Fruit fly (Drosophila melanogaster) whole organism, embryonic: ENCODE results near the gene niki.

Source experiments
- ATbp ChIP-seq: fragments of 200-800 bp; sonication (Bioruptor generic); optimal IDR thresholded peaks from 2 replicates; lab custom pipeline; 2017; ENCODE audit warnings: missing biosample characterization, mild to moderate bottlenecking, missing genetic modification characterization, missing genetic modification reagents
- CG1024 ChIP-seq: fragments of 200-800 bp; sonication (Bioruptor generic); IDR thresholded peaks from 2 replicates; pipeline ENCODE4 v1.3.6; 2022; ENCODE audit warnings: missing biosample characterization, missing genetic modification characterization
- CG10267 ChIP-seq: fragments of 200-800 bp; sonication (Bioruptor generic); optimal IDR thresholded peaks from 2 replicates; lab custom pipeline; 2018; ENCODE audit warnings: missing biosample characterization, mild to moderate bottlenecking, missing genetic modification characterization, moderate library complexity
- CG10274 ChIP-seq: fragments of 200-800 bp; sonication (Bioruptor generic); optimal IDR thresholded peaks from 3 replicates; lab custom pipeline; 2017; ENCODE audit warnings: missing biosample characterization, mild to moderate bottlenecking, missing genetic modification characterization
- CG10543 ChIP-seq: fragments of 200-800 bp; sonication (Bioruptor generic); optimal IDR thresholded peaks from 3 replicates; lab custom pipeline; 2017; ENCODE audit warnings: missing biosample characterization, mild to moderate bottlenecking, missing genetic modification characterization, moderate library complexity
- CG10654 ChIP-seq: fragments of 200-800 bp; sonication (Bioruptor generic); optimal IDR thresholded peaks from 2 replicates; lab custom pipeline; 2016; ENCODE audit warnings: missing biosample characterization, missing genetic modification characterization
- CG13624 ChIP-seq: fragments of 200-800 bp; sonication (Bioruptor generic); optimal IDR thresholded peaks from 2 replicates; lab custom pipeline; 2016; ENCODE audit warnings: missing biosample characterization, missing genetic modification characterization
- CG14710 ChIP-seq: fragments of 200-800 bp; sonication (Bioruptor generic); optimal IDR thresholded peaks from 3 replicates; lab custom pipeline; 2019; ENCODE audit warnings: missing biosample characterization, mild to moderate bottlenecking, missing genetic modification characterization, moderate library complexity
- CG15011 ChIP-seq: fragments of 200-800 bp; sonication (Bioruptor generic); optimal IDR thresholded peaks from 3 replicates; lab custom pipeline; 2018; ENCODE audit warnings: missing biosample characterization, mild to moderate bottlenecking, missing genetic modification characterization
- CG1647 ChIP-seq: fragments of 200-800 bp; sonication (Bioruptor generic); optimal IDR thresholded peaks from 3 replicates; lab custom pipeline; 2016; ENCODE audit warnings: missing biosample characterization, missing genetic modification characterization
- CG16813 ChIP-seq: fragments of 200-800 bp; sonication (Bioruptor generic); IDR thresholded peaks from 3 replicates; pipeline ENCODE4 v1.3.6; 2022; ENCODE audit warnings: missing biosample characterization, missing genetic modification characterization; ENCODE audit not compliant: partially characterized antibody
- CG2120 ChIP-seq: fragments of 200-800 bp; sonication (Bioruptor generic); optimal IDR thresholded peaks from 3 replicates; lab custom pipeline; 2016; ENCODE audit warnings: missing biosample characterization, missing genetic modification characterization
- CG3281 ChIP-seq: fragments of 200-800 bp; sonication (Bioruptor generic); optimal IDR thresholded peaks from 3 replicates; lab custom pipeline; 2017; ENCODE audit warnings: missing biosample characterization, mild to moderate bottlenecking, missing genetic modification characterization
- CG33213 ChIP-seq: fragments of 200-800 bp; sonication (Bioruptor generic); optimal IDR thresholded peaks from 3 replicates; lab custom pipeline; 2016; ENCODE audit warnings: missing biosample characterization, missing genetic modification characterization
- CG4404 ChIP-seq: fragments of 200-800 bp; sonication (Bioruptor generic); IDR thresholded peaks from 2 replicates; pipeline ENCODE4 v1.3.6; 2022; ENCODE audit warnings: missing biosample characterization, missing genetic modification characterization
- CG6254 ChIP-seq: fragments of 200-800 bp; sonication (Bioruptor generic); optimal IDR thresholded peaks from 3 replicates; lab custom pipeline; 2017; ENCODE audit warnings: mild to moderate bottlenecking, missing biosample characterization, missing genetic modification reagents, missing genetic modification characterization
- CG7271 ChIP-seq: fragments of 200-800 bp; sonication (Bioruptor generic); optimal IDR thresholded peaks from 2 replicates; lab custom pipeline; 2018; ENCODE audit warnings: missing biosample characterization, mild to moderate bottlenecking, missing genetic modification characterization, moderate library complexity
- CG7357 ChIP-seq: fragments of 200-800 bp; sonication (Bioruptor generic); IDR thresholded peaks from 3 replicates; pipeline ENCODE4 v1.3.6; 2022; ENCODE audit warnings: missing biosample characterization, missing genetic modification characterization
- Ets97D ChIP-seq: fragments of 200-800 bp; sonication (Bioruptor generic); optimal IDR thresholded peaks from 3 replicates; lab custom pipeline; 2016; ENCODE audit warnings: missing biosample characterization, missing genetic modification characterization
- GATAe ChIP-seq: fragments of 200-800 bp; sonication (Bioruptor generic); conservative IDR thresholded peaks from 2 replicates; pipeline ENCODE4 v1.3.6; 2022; ENCODE audit warnings: missing biosample characterization, missing genetic modification characterization
- H15 ChIP-seq: fragments of 200-800 bp; sonication (Bioruptor generic); IDR thresholded peaks from 3 replicates; pipeline ENCODE4 v1.3.6; 2022; ENCODE audit warnings: missing biosample characterization, missing genetic modification characterization
- Kr ChIP-seq: fragments of 200-800 bp; sonication (Bioruptor generic); optimal IDR thresholded peaks from 2 replicates; lab custom pipeline; 2017; ENCODE audit warnings: missing biosample characterization, mild to moderate bottlenecking, missing genetic modification characterization
- Mad ChIP-seq: fragments of 200-800 bp; sonication (Bioruptor generic); optimal IDR thresholded peaks from 2 replicates; lab custom pipeline; 2016; ENCODE audit warnings: missing biosample characterization, missing genetic modification characterization
- Max ChIP-seq: fragments of 200-800 bp; sonication (Bioruptor generic); optimal IDR thresholded peaks from 2 replicates; lab custom pipeline; 2016; ENCODE audit warnings: missing biosample characterization, mild to moderate bottlenecking, missing genetic modification characterization
- Meics ChIP-seq: fragments of 200-800 bp; sonication (Bioruptor generic); optimal IDR thresholded peaks from 2 replicates; lab custom pipeline; 2017; ENCODE audit warnings: missing biosample characterization, mild to moderate bottlenecking, missing genetic modification characterization
- Pdp1 ChIP-seq, 2 experiments: fragments of 200-800 bp; sonication (Bioruptor generic); optimal IDR thresholded peaks; 3 replicates each; lab custom pipeline; 2016; ENCODE audit warnings: missing biosample characterization in 2 of 2, missing genetic modification characterization in 2 of 2, mild to moderate bottlenecking in 1 of 2, moderate library complexity in 1 of 2
- Xbp1 ChIP-seq: fragments of 200-800 bp; sonication (Bioruptor generic); optimal IDR thresholded peaks from 3 replicates; lab custom pipeline; 2016; ENCODE audit warnings: missing biosample characterization, mild to moderate bottlenecking, missing genetic modification characterization
- ara ChIP-seq: fragments of 200-800 bp; sonication (Bioruptor generic); IDR thresholded peaks from 2 replicates; pipeline ENCODE4 v1.3.6; 2022; ENCODE audit warnings: missing biosample characterization, missing genetic modification characterization
- ash1 ChIP-seq: fragments of 200-800 bp; sonication (Bioruptor generic); optimal IDR thresholded peaks from 2 replicates; lab custom pipeline; 2018; ENCODE audit warnings: missing biosample characterization, mild to moderate bottlenecking, missing genetic modification characterization
- bbx ChIP-seq: fragments of 200-800 bp; sonication (Bioruptor generic); IDR thresholded peaks from 2 replicates; pipeline ENCODE4 v1.3.6; 2022; ENCODE audit warnings: missing biosample characterization, missing genetic modification characterization; ENCODE audit not compliant: partially characterized antibody
- dpn ChIP-seq, 2 experiments: fragments of 200-800 bp; sonication (Bioruptor generic); optimal IDR thresholded peaks; 3 replicates each; lab custom pipeline; 2016; ENCODE audit warnings: missing biosample characterization in 2 of 2, missing genetic modification characterization in 2 of 2
- gcm ChIP-seq: fragments of 200-800 bp; sonication (Bioruptor generic); optimal IDR thresholded peaks from 2 replicates; lab custom pipeline; 2019; ENCODE audit warnings: missing biosample characterization, mild to moderate bottlenecking, missing genetic modification characterization, moderate library complexity
- gsb ChIP-seq: fragments of 200-800 bp; sonication (Bioruptor generic); IDR thresholded peaks from 2 replicates; pipeline ENCODE4 v1.3.6; 2022; ENCODE audit warnings: missing biosample characterization, missing genetic modification characterization
- her ChIP-seq: fragments of 200-800 bp; sonication (Bioruptor generic); optimal IDR thresholded peaks from 2 replicates; lab custom pipeline; 2016; ENCODE audit warnings: missing biosample characterization, missing genetic modification characterization
- hth ChIP-seq: fragments of >200 bp; optimal IDR thresholded peaks from 2 replicates; lab custom pipeline; 2017; ENCODE audit warnings: inconsistent platforms
- knrl ChIP-seq: fragments of 200-800 bp; sonication (Bioruptor generic); IDR thresholded peaks from 3 replicates; pipeline ENCODE4 v1.3.6; 2022; ENCODE audit warnings: missing biosample characterization, missing genetic modification characterization; ENCODE audit not compliant: partially characterized antibody
- nerfin-2 ChIP-seq: fragments of 200-800 bp; sonication (Bioruptor generic); IDR thresholded peaks from 2 replicates; pipeline ENCODE4 v1.3.6; 2022; ENCODE audit warnings: missing biosample characterization, missing genetic modification characterization; ENCODE audit not compliant: partially characterized antibody
- p53 ChIP-seq: fragments of 200-800 bp; sonication (Bioruptor generic); optimal IDR thresholded peaks from 2 replicates; lab custom pipeline; 2016; ENCODE audit warnings: missing biosample characterization, missing genetic modification characterization
- peb ChIP-seq: fragments of 200-800 bp; sonication (Bioruptor generic); IDR thresholded peaks from 2 replicates; pipeline ENCODE4 v1.3.6; 2022; ENCODE audit warnings: missing biosample characterization, missing genetic modification characterization
- pita ChIP-seq: fragments of 200-800 bp; sonication (Bioruptor generic); optimal IDR thresholded peaks from 2 replicates; lab custom pipeline; 2017; ENCODE audit warnings: missing biosample characterization, mild to moderate bottlenecking, missing genetic modification characterization
- pzg ChIP-seq: fragments of 200-800 bp; sonication (Bioruptor generic); optimal IDR thresholded peaks from 3 replicates; lab custom pipeline; 2018; ENCODE audit warnings: missing biosample characterization, mild to moderate bottlenecking, missing genetic modification characterization, moderate library complexity
- tio ChIP-seq: fragments of 200-800 bp; sonication (Bioruptor generic); optimal IDR thresholded peaks from 2 replicates; lab custom pipeline; 2017; ENCODE audit warnings: missing biosample characterization, missing genetic modification characterization, inconsistent platforms
- tll ChIP-seq, 2 experiments: fragments of 200-800 bp in 1 of 2; fragments of >200 bp in 1 of 2; sonication (Bioruptor generic) in 1 of 2; optimal IDR thresholded peaks; 2 replicates each; lab custom pipeline; 2017 to 2019; ENCODE audit warnings: missing biosample characterization in 2 of 2, missing genetic modification characterization in 2 of 2, mild to moderate bottlenecking in 1 of 2, moderate library complexity in 1 of 2
- trem ChIP-seq: fragments of 200-800 bp; optimal IDR thresholded peaks from 3 replicates; lab custom pipeline; 2019; ENCODE audit warnings: missing biosample characterization, mild to moderate bottlenecking, missing genetic modification characterization, moderate library complexity
- zf30C ChIP-seq: fragments of 200-800 bp; sonication (Bioruptor generic); optimal IDR thresholded peaks from 3 replicates; lab custom pipeline; 2018; ENCODE audit warnings: missing biosample characterization, mild to moderate bottlenecking, missing genetic modification characterization

niki gene

DNA sequence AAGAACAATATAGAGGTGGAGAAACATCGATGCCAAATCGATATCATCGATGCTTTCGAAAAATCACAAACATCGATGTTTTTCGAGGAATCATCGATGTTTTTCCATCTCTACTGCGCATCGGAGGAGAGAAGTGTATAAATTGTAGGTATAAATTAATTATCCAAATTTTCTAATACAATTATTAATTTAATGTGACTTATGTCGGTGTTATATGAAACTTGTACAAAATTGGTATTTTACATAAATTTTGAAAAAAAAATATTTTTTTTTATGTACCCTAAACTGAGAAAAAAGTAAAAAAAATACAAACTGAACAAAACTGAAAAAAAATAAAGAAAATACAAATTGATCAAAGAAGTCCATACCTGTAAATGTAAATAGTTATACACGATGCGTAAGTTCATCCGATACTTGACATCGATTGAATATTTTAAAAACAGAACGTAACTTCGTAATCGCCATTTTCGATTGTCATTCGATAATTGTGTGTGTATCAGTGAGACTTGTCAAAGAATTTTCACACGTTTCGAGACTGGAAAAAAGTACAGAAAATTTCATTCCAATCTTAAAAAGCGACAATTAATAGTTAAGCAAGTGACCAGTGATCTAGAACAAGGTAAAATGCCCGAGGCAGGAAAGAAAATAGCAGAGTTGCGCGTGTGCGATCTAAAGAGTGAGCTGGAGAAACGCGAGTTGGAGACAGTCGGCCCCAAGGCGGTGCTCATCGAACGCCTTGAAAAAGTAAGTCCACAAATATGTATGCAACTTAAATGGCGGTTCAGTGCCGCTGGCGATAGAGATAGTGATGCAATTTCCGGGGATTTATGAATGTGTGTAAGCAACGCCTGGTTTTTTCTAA lies 8.2 kb downstream of the niki start, which contains the start of the genes CG5808 and Saf-B (continued):
- peak; percentile 29 for TF ChIP-seq pzg (GFP tag; lab: Kevin White, UChicago)
- TF ChIP-seq CG14710 (tag; lab: Kevin White, UChicago), result peak; percentile 88
- no peak for TF ChIP-seq GATAe
- no peak for TF ChIP-seq Meics (GFP tag; lab: Kevin White, UChicago)

DNA sequence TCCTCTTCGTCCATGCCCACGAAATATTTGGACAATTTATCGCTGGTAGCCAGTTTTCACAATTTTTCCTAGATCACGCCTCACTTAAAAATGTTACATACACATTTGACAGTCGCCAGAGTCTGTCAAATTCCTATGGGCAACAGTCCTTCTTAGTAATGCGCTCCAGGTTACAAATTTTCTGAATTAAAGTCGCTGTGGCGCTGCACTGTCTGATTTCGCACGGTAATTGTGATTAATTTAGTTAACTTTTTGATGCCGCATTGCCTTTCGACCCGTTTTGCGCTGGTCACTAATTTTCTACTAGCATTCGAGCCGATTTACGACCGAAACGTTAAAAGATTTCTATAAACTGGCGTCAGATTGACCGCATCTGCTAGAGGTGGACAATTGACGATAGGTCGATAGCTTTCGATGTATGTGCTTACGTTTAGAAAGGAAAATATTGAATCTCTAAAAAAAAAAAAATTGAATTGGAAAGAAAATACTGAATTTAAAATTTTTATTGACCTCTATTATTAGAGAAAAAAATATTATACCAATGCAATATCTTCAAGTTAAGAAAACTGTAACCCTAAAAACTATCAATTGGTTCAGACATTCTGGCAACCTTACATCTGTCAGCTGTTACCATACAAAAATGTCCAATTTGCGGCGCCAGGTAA lies 11.7 kb downstream of the niki start, which contains the start of the genes lili and CG34150:
Gene lili, minus strand, starts transcription at position 376 of the 665 bp plus-strand sequence.
Gene CG34150, plus strand, starts transcription at position 626 of the 665 bp plus-strand sequence.
- no peak for TF ChIP-seq pita
- peak; percentile 79 for TF ChIP-seq Max
- peak; percentile 44; the same call in 1 of the 3 replicates for TF ChIP-seq CG7357 (GFP tag; lab: Robert Waterston, UW)
- TF ChIP-seq tio (GFP tag; lab: Kevin White, UChicago), result peak; percentile 54
- TF ChIP-seq ATbp (GFP tag; lab: Kevin White, UChicago), result no peak
- peak; percentile 15 for TF ChIP-seq CG6254 (GFP tag; lab: Kevin White, UChicago)
- peak; percentile 66; the same call in 2 of the 3 replicates for TF ChIP-seq H15 (GFP tag; lab: Robert Waterston, UW)
- peak; percentile 54 for TF ChIP-seq CG33213 (GFP tag; lab: Kevin White, UChicago)
- TF ChIP-seq dpn (GFP tag; optimal IDR thresholded peaks at IDR 0.05; lab: Kevin White, UChicago), result peak; percentile 81
- no peak for TF ChIP-seq gsb (GFP tag; lab: Robert Waterston, UW)
- peak; percentile 85 for TF ChIP-seq knrl (GFP tag; lab: Robert Waterston, UW)
- peak; percentile 80 for TF ChIP-seq bbx (GFP tag; lab: Robert Waterston, UW)
- peak; percentile 91 for TF ChIP-seq CG2120 (GFP tag; lab: Kevin White, UChicago)
- no peak for TF ChIP-seq hth (lab: Kevin White, UChicago)
- TF ChIP-seq CG1647, result peak; percentile 64
- peak; percentile 80 for TF ChIP-seq CG10267
- peak; percentile 76 for TF ChIP-seq Ets97D (GFP tag; lab: Kevin White, UChicago)
- TF ChIP-seq tll (GFP tag; optimal IDR thresholded peaks at IDR 0.05; lab: Kevin White, UChicago), result peak in 1 of 2 experiments; percentile 9
- peak; percentile 67 for TF ChIP-seq CG10654
- TF ChIP-seq zf30C (GFP tag; lab: Kevin White, UChicago), result peak; percentile 22
- TF ChIP-seq CG10543 (GFP tag; lab: Kevin White, UChicago), result peak; percentile 71
- TF ChIP-seq CG10274, result no peak
- peak; percentile 57 for TF ChIP-seq gcm (GFP tag; lab: Kevin White, UChicago)
- peak; percentile 57 for TF ChIP-seq CG1024 (GFP tag; lab: Robert Waterston, UW)
- peak; percentile 40; the same call in 1 of the 2 replicates for TF ChIP-seq CG4404 (GFP tag; lab: Robert Waterston, UW)
- TF ChIP-seq CG13624 (GFP tag; lab: Kevin White, UChicago), result peak; percentile 88
- peak; percentile 46; the same call in 1 of the 2 replicates for TF ChIP-seq ara (GFP tag; lab: Robert Waterston, UW)
- TF ChIP-seq Xbp1 (GFP tag; lab: Kevin White, UChicago), result peak; percentile 84
- peak; percentile 52; the same call in 1 of the 2 replicates for TF ChIP-seq peb (GFP tag; lab: Robert Waterston, UW)
- TF ChIP-seq nerfin-2 (GFP tag; lab: Robert Waterston, UW), result no peak
- peak; percentile 78 for TF ChIP-seq CG16813 (GFP tag; lab: Robert Waterston, UW)
- no peak for TF ChIP-seq ash1
- TF ChIP-seq trem, result peak; percentile 92
- TF ChIP-seq her (GFP tag; lab: Kevin White, UChicago), result no peak
- TF ChIP-seq Pdp1 (GFP tag; optimal IDR thresholded peaks at IDR 0.05; lab: Kevin White, UChicago), result peak; percentile 65 to 66
- TF ChIP-seq CG7271 (tag; lab: Kevin White, UChicago), result peak; percentile 66
- peak; percentile 87 for TF ChIP-seq Mad
- peak; percentile 50 for TF ChIP-seq p53 (GFP tag; lab: Kevin White, UChicago)
- TF ChIP-seq Kr (GFP tag; lab: Kevin White, UChicago), result no peak
- no peak for TF ChIP-seq CG15011 (GFP tag; lab: Kevin White, UChicago)
- TF ChIP-seq CG3281 (GFP tag; lab: Kevin White, UChicago), result peak; percentile 67
